Fruit fly (Drosophila melanogaster) Kc167 (cell line): ENCODE results near the gene nub.

Source experiments
- Myc ChIP-seq: fragments of >200 bp; optimal IDR thresholded peaks from 2 replicates; lab custom pipeline; 2017; ENCODE audit warnings: missing external identifiers
- Sin3A ChIP-seq: fragments of >200 bp; optimal IDR thresholded peaks from 2 replicates; lab custom pipeline; 2018; ENCODE audit warnings: missing external identifiers
- h ChIP-seq: fragments of >200 bp; optimal IDR thresholded peaks from 3 replicates; lab custom pipeline; 2018; ENCODE audit warnings: missing external identifiers
- insv ChIP-seq: fragments of >200 bp; optimal IDR thresholded peaks from 3 replicates; lab custom pipeline; 2018; ENCODE audit warnings: missing external identifiers
- psq ChIP-seq: fragments of >200 bp; optimal IDR thresholded peaks from 2 replicates; lab custom pipeline; 2017; ENCODE audit warnings: missing external identifiers
- ttk ChIP-seq: sonication (Bioruptor generic); optimal IDR thresholded peaks from 2 replicates; lab custom pipeline; 2017; ENCODE audit warnings: missing external identifiers

The nub gene

dm6 chr2L:12655731-12656326, 68.4 kb downstream of the nub start:
- TF ChIP-seq psq (lab: Kevin White, UChicago), result no peak
- TF ChIP-seq ttk (lab: Kevin White, UChicago), result no peak
- TF ChIP-seq h, result no peak
- no peak for TF ChIP-seq Sin3A (lab: Kevin White, UChicago)
- no peak for TF ChIP-seq insv (lab: Kevin White, UChicago)
- TF ChIP-seq Myc, result no peak

dm6 chr2L:12656865-12657264, 69.4 kb downstream of the nub start, which contains the start of gene pdm2:
Gene pdm2 (plus strand): TSS chr2L:12657165.
- TF ChIP-seq psq (lab: Kevin White, UChicago), result no peak
- TF ChIP-seq insv (lab: Kevin White, UChicago), result no peak
- TF ChIP-seq Myc, result no peak
- TF ChIP-seq ttk (lab: Kevin White, UChicago), result no peak
- TF ChIP-seq Sin3A (lab: Kevin White, UChicago), result no peak
- no peak for TF ChIP-seq h

dm6 chr2L:12657337-12657736, 69.9 kb downstream of the nub start:
- TF ChIP-seq ttk (lab: Kevin White, UChicago) (no peak), h (no peak), Sin3A (lab: Kevin White, UChicago) (no peak), insv (lab: Kevin White, UChicago) (no peak), Myc (no peak)

- TF ChIP-seq Sin3A (lab: Kevin White, UChicago) (no peak), psq (lab: Kevin White, UChicago) (no peak), Myc (no peak), ttk (lab: Kevin White, UChicago) (no peak), insv (lab: Kevin White, UChicago) (no peak), h (no peak)
Observed at dm6 chr2L:12666002-12666576, 78.7 kb downstream of the nub start.

dm6 chr2L:12669614-12670013, 82.2 kb downstream of the nub start, which contains the start of gene Nepl7:
Gene Nepl7 (minus strand): TSS chr2L:12669714.
- TF ChIP-seq ttk (lab: Kevin White, UChicago), result no peak
- TF ChIP-seq psq (lab: Kevin White, UChicago), result no peak
- TF ChIP-seq Myc, result no peak
- TF ChIP-seq insv (lab: Kevin White, UChicago), result no peak
- no peak for TF ChIP-seq Sin3A (lab: Kevin White, UChicago)
- TF ChIP-seq h, result no peak

dm6 chr2L:12672296-12672695, 84.9 kb downstream of the nub start:
- no peak for TF ChIP-seq psq (lab: Kevin White, UChicago)
- TF ChIP-seq Myc, result no peak
- TF ChIP-seq Sin3A (lab: Kevin White, UChicago), result no peak
- no peak for TF ChIP-seq h
- no peak for TF ChIP-seq insv (lab: Kevin White, UChicago)
- no peak for TF ChIP-seq ttk (lab: Kevin White, UChicago)

- no peak for TF ChIP-seq Sin3A (lab: Kevin White, UChicago)
- no peak for TF ChIP-seq insv (lab: Kevin White, UChicago)
Observed at dm6 chr2L:12674365-12674764, 86.9 kb downstream of the nub start.
